Fruit fly (Drosophila melanogaster): Measurements from ENCODE around the gene rush.

- TF ChIP-seq psq (optimal IDR thresholded peaks at IDR 0.05) (no peak), ttk (optimal IDR thresholded peaks at IDR 0.05) (no peak), Myc (optimal IDR thresholded peaks at IDR 0.05) (no peak), insv (optimal IDR thresholded peaks at IDR 0.05) (no peak)
Measured at dm6 chrX:1472222-1472621, 6.1 kb upstream of the rush start, which contains the start of gene CG14780.
